Worm (Caenorhabditis elegans) whole organism, L3 larva: Measurements from ENCODE around the gene saeg-2.

Source experiments
- nfya-1 ChIP-seq: sonication (generic microtip); optimal IDR thresholded peaks from 2 replicates; lab custom pipeline; 2017; ENCODE audit warnings: missing genetic modification characterization, mild to moderate bottlenecking, missing compliant biosample characterization, antibody characterized with exemption, moderate library complexity; ENCODE audit not compliant: insufficient read depth
- nhr-28 ChIP-seq: fragments of 150-350 bp; optimal IDR thresholded peaks from 2 replicates; lab custom pipeline; 2014; ENCODE audit warnings: missing biosample characterization, missing genetic modification characterization

DNA sequence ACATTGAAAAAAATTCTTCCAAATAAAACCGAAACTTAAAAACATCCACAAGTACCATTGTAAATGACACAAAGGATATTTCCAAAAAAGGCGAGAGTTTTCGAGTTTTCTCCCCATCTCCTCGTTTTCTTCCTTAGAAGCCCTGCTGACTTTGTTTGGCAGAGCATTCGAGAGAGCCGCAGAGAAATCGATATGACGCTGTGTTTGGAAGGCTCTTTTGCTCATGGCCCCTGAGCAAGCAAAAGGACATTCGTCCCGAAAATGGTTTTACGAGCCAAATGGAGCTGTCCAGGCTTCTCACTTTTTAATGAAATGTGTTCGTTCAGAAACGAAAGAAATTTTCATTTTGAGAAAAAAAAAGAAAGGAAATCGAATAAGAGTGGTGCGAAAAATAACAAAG, 31.9 kb downstream of the saeg-2 start:
- TF ChIP-seq nhr-28 (tag; lab: Kevin White, UChicago) (no peak), nfya-1 (tag; lab: Kevin White, UChicago) (peak; percentile 53)
